Worm (Caenorhabditis elegans) whole organism, mixed stage, embryonic: ENCODE data around the gene Y54G9A.5.
A peak's percentile ranks its signal among the peaks of the same experiment; 100 is the strongest.

Experiments
- M03D4.4 ChIP-seq: sonication (generic microtip); optimal IDR thresholded peaks from 2 replicates; lab custom pipeline; 2017; ENCODE audit warnings: mild to moderate bottlenecking, missing genetic modification characterization, missing compliant biosample characterization
- bed-3 ChIP-seq: fragments of 200-800 bp; sonication (Bioruptor generic); optimal IDR thresholded peaks from 3 replicates; lab custom pipeline; 2018; ENCODE audit warnings: mild to moderate bottlenecking, missing genetic modification characterization, moderate library complexity, missing compliant biosample characterization
- blmp-1 ChIP-seq: fragments of 150-350 bp; optimal IDR thresholded peaks from 2 replicates; lab custom pipeline; 2014; ENCODE audit warnings: missing biosample characterization, missing genetic modification characterization
- ceh-39 ChIP-seq: fragments of 150-350 bp; optimal IDR thresholded peaks from 2 replicates; lab custom pipeline; 2014; ENCODE audit warnings: missing biosample characterization, missing genetic modification characterization
- ceh-83 ChIP-seq: fragments of 200-800 bp; sonication (Bioruptor generic); optimal IDR thresholded peaks from 2 replicates; lab custom pipeline; 2018; ENCODE audit warnings: mild to moderate bottlenecking, missing genetic modification characterization, missing compliant biosample characterization
- ces-1 ChIP-seq: fragments of 150-350 bp; optimal IDR thresholded peaks from 2 replicates; lab custom pipeline; 2014; ENCODE audit warnings: missing biosample characterization, missing genetic modification reagents, missing genetic modification characterization
- cnd-1 ChIP-seq: fragments of 200-800 bp; sonication (Bioruptor generic); optimal IDR thresholded peaks from 2 replicates; lab custom pipeline; 2018; ENCODE audit warnings: mild to moderate bottlenecking, missing genetic modification characterization, missing compliant biosample characterization
- drap-1 ChIP-seq: fragments of 200-800 bp; sonication (Bioruptor generic); optimal IDR thresholded peaks from 3 replicates; lab custom pipeline; 2018; ENCODE audit warnings: mild to moderate bottlenecking, missing genetic modification characterization, missing compliant biosample characterization
- elt-1 ChIP-seq: sonication (generic microtip); optimal IDR thresholded peaks from 2 replicates; lab custom pipeline; 2017; ENCODE audit warnings: missing genetic modification characterization, mild to moderate bottlenecking, missing compliant biosample characterization, antibody characterized with exemption, moderate library complexity, borderline replicate concordance; ENCODE audit not compliant: insufficient read depth
- elt-3 ChIP-seq: fragments of 150-350 bp; optimal IDR thresholded peaks from 2 replicates; lab custom pipeline; 2014; ENCODE audit warnings: missing biosample characterization, missing genetic modification characterization
- flh-1 ChIP-seq: fragments of 200-800 bp; sonication (Bioruptor generic); optimal IDR thresholded peaks from 2 replicates; lab custom pipeline; 2018; ENCODE audit warnings: mild to moderate bottlenecking, missing genetic modification characterization, moderate library complexity, missing compliant biosample characterization
- hlh-1 ChIP-seq: fragments of 150-350 bp; optimal IDR thresholded peaks from 2 replicates; lab custom pipeline; 2014; ENCODE audit warnings: missing biosample characterization, missing genetic modification reagents, missing genetic modification characterization
- lin-13 ChIP-seq: fragments of 150-350 bp; optimal IDR thresholded peaks from 2 replicates; lab custom pipeline; 2014; ENCODE audit warnings: missing biosample characterization, missing genetic modification characterization
- lin-32 ChIP-seq: fragments of 200-800 bp; sonication (Bioruptor generic); optimal IDR thresholded peaks from 2 replicates; lab custom pipeline; 2018; ENCODE audit warnings: mild to moderate bottlenecking, missing genetic modification characterization, missing compliant biosample characterization
- lsy-2 ChIP-seq: fragments of 150-350 bp; optimal IDR thresholded peaks from 2 replicates; lab custom pipeline; 2014; ENCODE audit warnings: missing biosample characterization, missing genetic modification characterization
- mab-5 ChIP-seq: fragments of 150-350 bp; optimal IDR thresholded peaks from 2 replicates; lab custom pipeline; 2014; ENCODE audit warnings: missing biosample characterization, missing genetic modification characterization
- mep-1 ChIP-seq: fragments of 150-350 bp; optimal IDR thresholded peaks from 2 replicates; lab custom pipeline; 2017; ENCODE audit warnings: missing biosample characterization, missing genetic modification reagents, missing genetic modification characterization, inconsistent platforms
- mls-2 ChIP-seq: sonication (generic microtip); optimal IDR thresholded peaks from 2 replicates; lab custom pipeline; 2016; ENCODE audit warnings: mild to moderate bottlenecking, missing genetic modification characterization, moderate library complexity, missing compliant biosample characterization
- nhr-12 ChIP-seq: fragments of 150-350 bp; optimal IDR thresholded peaks from 2 replicates; lab custom pipeline; 2014; ENCODE audit warnings: missing biosample characterization, missing genetic modification characterization
- nhr-2 ChIP-seq: fragments of 150-350 bp; optimal IDR thresholded peaks from 2 replicates; lab custom pipeline; 2014; ENCODE audit warnings: missing biosample characterization, missing genetic modification characterization
- nhr-237 ChIP-seq: fragments of 150-350 bp; optimal IDR thresholded peaks from 2 replicates; lab custom pipeline; 2014; ENCODE audit warnings: missing biosample characterization, missing genetic modification characterization
- nhr-28 ChIP-seq: fragments of 150-350 bp; optimal IDR thresholded peaks from 2 replicates; lab custom pipeline; 2014; ENCODE audit warnings: missing biosample characterization, missing genetic modification characterization
- nhr-76 ChIP-seq: sonication (generic microtip); optimal IDR thresholded peaks from 2 replicates; lab custom pipeline; 2017; ENCODE audit warnings: missing biosample characterization, missing genetic modification characterization
- pha-4 ChIP-seq: fragments of 150-350 bp; optimal IDR thresholded peaks from 2 replicates; lab custom pipeline; 2018; ENCODE audit warnings: missing biosample characterization, missing genetic modification reagents, missing genetic modification characterization
- snpc-4 ChIP-seq: fragments of 150-350 bp; optimal IDR thresholded peaks from 2 replicates; lab custom pipeline; 2014; ENCODE audit warnings: missing biosample characterization, missing genetic modification characterization
- tbx-8 ChIP-seq: fragments of 200-800 bp; sonication (Bioruptor generic); optimal IDR thresholded peaks from 2 replicates; lab custom pipeline; 2018; ENCODE audit warnings: mild to moderate bottlenecking, missing genetic modification characterization, moderate library complexity, missing compliant biosample characterization
- unc-120 ChIP-seq: sonication (generic microtip); optimal IDR thresholded peaks from 2 replicates; lab custom pipeline; 2017; ENCODE audit warnings: missing genetic modification characterization, missing compliant biosample characterization; ENCODE audit not compliant: poor library complexity, severe bottlenecking
- unc-39 ChIP-seq: fragments of 150-350 bp; optimal IDR thresholded peaks from 2 replicates; lab custom pipeline; 2014; ENCODE audit warnings: missing biosample characterization, missing genetic modification characterization
- unc-62 ChIP-seq: fragments of 150-350 bp; optimal IDR thresholded peaks from 2 replicates; lab custom pipeline; 2014; ENCODE audit warnings: missing biosample characterization, missing genetic modification reagents, missing genetic modification characterization

The Y54G9A.5 gene

ce11 chrII:13717393-13718367 is 5.1 kb upstream of the Y54G9A.5 start:
- TF ChIP-seq mep-1 (tag; lab: Kevin White, UChicago) (no peak), hlh-1 (tag; lab: Kevin White, UChicago) (no peak), pha-4 (tag; lab: Kevin White, UChicago) (no peak), ces-1 (GFP tag; lab: Kevin White, UChicago) (no peak), elt-3 (tag; lab: Kevin White, UChicago) (no peak), cnd-1 (tag; lab: Kevin White, UChicago) (no peak), flh-1 (GFP tag; lab: Kevin White, UChicago) (no peak), bed-3 (no peak), M03D4.4 (tag; lab: Kevin White, UChicago) (no peak), ceh-83 (GFP tag; lab: Kevin White, UChicago) (no peak), nhr-28 (tag; lab: Kevin White, UChicago) (no peak)

ce11 chrII:13720650-13721049 is 2.2 kb upstream of the Y54G9A.5 start:
- no peak for TF ChIP-seq bed-3
- TF ChIP-seq elt-3 (tag; lab: Kevin White, UChicago), result no peak
- TF ChIP-seq ceh-83 (GFP tag; lab: Kevin White, UChicago), result no peak
- TF ChIP-seq lin-13 (tag; lab: Kevin White, UChicago), result no peak
- TF ChIP-seq nhr-2 (tag; lab: Kevin White, UChicago), result no peak
- TF ChIP-seq unc-120 (tag; lab: Kevin White, UChicago), result no peak
- no peak for TF ChIP-seq elt-1
- TF ChIP-seq nhr-12 (tag; lab: Kevin White, UChicago), result no peak
- no peak for TF ChIP-seq lin-32 (GFP tag; lab: Kevin White, UChicago)
- no peak for TF ChIP-seq mep-1 (tag; lab: Kevin White, UChicago)
- no peak for TF ChIP-seq unc-62 (GFP tag; lab: Kevin White, UChicago)

ce11 chrII:13721218-13721617 is 1.6 kb upstream of the Y54G9A.5 start, which contains the start of gene sre-46:
Gene sre-46, minus strand, starts transcription at chrII:13721318.
- TF ChIP-seq nhr-2 (tag; lab: Kevin White, UChicago), result no peak
- TF ChIP-seq unc-39, result no peak
- no peak for TF ChIP-seq mep-1 (tag; lab: Kevin White, UChicago)
- TF ChIP-seq ceh-39 (tag; lab: Kevin White, UChicago), result no peak
- TF ChIP-seq cnd-1 (tag; lab: Kevin White, UChicago), result no peak
- no peak for TF ChIP-seq M03D4.4 (tag; lab: Kevin White, UChicago)
- no peak for TF ChIP-seq lsy-2 (tag; lab: Kevin White, UChicago)
- TF ChIP-seq drap-1 (GFP tag; lab: Kevin White, UChicago), result no peak
- TF ChIP-seq snpc-4 (tag; lab: Kevin White, UChicago), result no peak
- no peak for TF ChIP-seq nhr-12 (tag; lab: Kevin White, UChicago)
- TF ChIP-seq nhr-76 (tag; lab: Kevin White, UChicago), result no peak
- no peak for TF ChIP-seq pha-4 (tag; lab: Kevin White, UChicago)
- TF ChIP-seq tbx-8, result no peak
- TF ChIP-seq nhr-237 (tag; lab: Kevin White, UChicago), result no peak

- TF ChIP-seq blmp-1, result no peak
- no peak for TF ChIP-seq elt-1
- TF ChIP-seq mep-1 (tag; lab: Kevin White, UChicago), result no peak
- TF ChIP-seq cnd-1 (tag; lab: Kevin White, UChicago), result no peak
- TF ChIP-seq mls-2 (tag; lab: Kevin White, UChicago), result no peak
- TF ChIP-seq lin-13 (tag; lab: Kevin White, UChicago), result no peak
- no peak for TF ChIP-seq mab-5
- no peak for TF ChIP-seq bed-3
- no peak for TF ChIP-seq unc-62 (GFP tag; lab: Kevin White, UChicago)
- TF ChIP-seq ceh-39 (tag; lab: Kevin White, UChicago), result no peak
Observed at ce11 chrII:13723754-13724153, 947 bp downstream of the Y54G9A.5 start.

- no peak for TF ChIP-seq nhr-2 (tag; lab: Kevin White, UChicago)
- TF ChIP-seq ces-1 (GFP tag; lab: Kevin White, UChicago), result no peak
- peak; percentile 14 for TF ChIP-seq mep-1 (tag; lab: Kevin White, UChicago)
- TF ChIP-seq lsy-2 (tag; lab: Kevin White, UChicago), result peak; percentile 27
- TF ChIP-seq M03D4.4 (tag; lab: Kevin White, UChicago), result no peak
- no peak for TF ChIP-seq ceh-83 (GFP tag; lab: Kevin White, UChicago)
- no peak for TF ChIP-seq bed-3
- TF ChIP-seq pha-4 (tag; lab: Kevin White, UChicago), result no peak
- no peak for TF ChIP-seq flh-1 (GFP tag; lab: Kevin White, UChicago)
- no peak for TF ChIP-seq nhr-76 (tag; lab: Kevin White, UChicago)
Observed at ce11 chrII:13725793-13726192, 3.0 kb downstream of the Y54G9A.5 start, which contains the start of the genes Y54G9A.7 and bub-3. Gene Y54G9A.7, minus strand, starts transcription at chrII:13725799. Gene bub-3, plus strand, starts transcription at chrII:13726062.
